Worm (Caenorhabditis elegans): Measurements from ENCODE around the gene C53B4.3.
A peak's percentile ranks its signal among the peaks of the same experiment; 100 is the strongest.

The C53B4.3 gene

ce11 chrIV:8921956-8922355, 51.6 kb downstream of the C53B4.3 start, which contains the start of gene D1046.16 (continued):
- no peak for TF ChIP-seq unc-130 (tag; optimal IDR thresholded peaks at IDR 0.05)
- peak in 1 of 3 experiments; percentile 5 for TF ChIP-seq ceh-82 (tag; optimal IDR thresholded peaks at IDR 0.05)
- no peak for TF ChIP-seq nhr-12 (tag; optimal IDR thresholded peaks at IDR 0.05)
- TF ChIP-seq C04F5.9 (tag; optimal IDR thresholded peaks at IDR 0.05), result no peak
- TF ChIP-seq alr-1 (tag; optimal IDR thresholded peaks at IDR 0.05; ENCODE audit: borderline replicate concordance), result no peak
- TF ChIP-seq unc-30 (tag; optimal IDR thresholded peaks at IDR 0.05), result no peak
- TF ChIP-seq nhr-47 (tag; optimal IDR thresholded peaks at IDR 0.05), result no peak
- no peak for TF ChIP-seq nhr-85 (tag)
- no peak for TF ChIP-seq fkh-4 (tag; optimal IDR thresholded peaks at IDR 0.05; ENCODE audit: borderline replicate concordance)
- no peak for TF ChIP-seq ztf-4 (tag; optimal IDR thresholded peaks at IDR 0.05)
- no peak for TF ChIP-seq fkh-10 (GFP tag; optimal IDR thresholded peaks at IDR 0.05)
- TF ChIP-seq dsc-1 (tag; optimal IDR thresholded peaks at IDR 0.05), result no peak
- TF ChIP-seq tlp-1 (tag; optimal IDR thresholded peaks at IDR 0.05), result no peak
- TF ChIP-seq egl-27 (tag; optimal IDR thresholded peaks at IDR 0.05), result no peak
- no peak for TF ChIP-seq snpc-4 (tag; optimal IDR thresholded peaks at IDR 0.05)
- no peak for TF ChIP-seq vab-15 (tag; optimal IDR thresholded peaks at IDR 0.05)
- no peak for TF ChIP-seq elt-2 (tag; optimal IDR thresholded peaks at IDR 0.05)
- TF ChIP-seq tbx-2 (tag; optimal IDR thresholded peaks at IDR 0.05), result no peak
- TF ChIP-seq mef-2 (tag; optimal IDR thresholded peaks at IDR 0.05), result no peak
- TF ChIP-seq nhr-19 (GFP tag; conservative IDR thresholded peaks at IDR 0.05), result no peak
- TF ChIP-seq mdl-1 (tag; optimal IDR thresholded peaks at IDR 0.05), result peak in 1 of 2 experiments; percentile 7
- TF ChIP-seq lin-39 (tag; optimal IDR thresholded peaks at IDR 0.05), result no peak
- no peak for TF ChIP-seq hlh-4 (tag; optimal IDR thresholded peaks at IDR 0.05)
- TF ChIP-seq hlh-17 (GFP tag; optimal IDR thresholded peaks at IDR 0.05; ENCODE audit: borderline replicate concordance), result no peak
- peak in 1 of 6 experiments; percentile 30 for TF ChIP-seq elt-3 (tag; optimal IDR thresholded peaks at IDR 0.05)
- no peak for TF ChIP-seq skn-1 (tag; optimal IDR thresholded peaks at IDR 0.05)
- no peak for TF ChIP-seq lin-13 (GFP tag; optimal IDR thresholded peaks at IDR 0.05)
- TF ChIP-seq fos-1 (tag; optimal IDR thresholded peaks at IDR 0.05), result no peak
- no peak for TF ChIP-seq lin-15B (tag; optimal IDR thresholded peaks at IDR 0.05)
- peak; percentile 18 for TF ChIP-seq rnt-1 (tag; optimal IDR thresholded peaks at IDR 0.05)
- no peak for TF ChIP-seq hpl-2 (GFP tag; optimal IDR thresholded peaks at IDR 0.05)
- no peak for TF ChIP-seq zip-4 (GFP tag; optimal IDR thresholded peaks at IDR 0.05)
- no peak for TF ChIP-seq unc-98 (GFP tag; IDR thresholded peaks at IDR 0.05)
- TF ChIP-seq nhr-77 (tag; optimal IDR thresholded peaks at IDR 0.05), result no peak
- TF ChIP-seq mep-1 (tag; optimal IDR thresholded peaks at IDR 0.05), result no peak
- TF ChIP-seq dpl-1 (GFP tag; optimal IDR thresholded peaks at IDR 0.05), result peak in 1 of 3 experiments; percentile 17
- no peak for TF ChIP-seq sox-4 (tag; optimal IDR thresholded peaks at IDR 0.05)
- no peak for TF ChIP-seq isw-1 (GFP tag; IDR thresholded peaks at IDR 0.05)
- no peak for TF ChIP-seq sptf-1 (tag; optimal IDR thresholded peaks at IDR 0.05)
- TF ChIP-seq ceh-90 (tag; optimal IDR thresholded peaks at IDR 0.05), result no peak
- no peak for TF ChIP-seq fkh-8 (tag; optimal IDR thresholded peaks at IDR 0.05)
- no peak for TF ChIP-seq pax-3 (tag; optimal IDR thresholded peaks at IDR 0.05)
- TF ChIP-seq swsn-7 (tag; optimal IDR thresholded peaks at IDR 0.05), result peak; percentile 12
- TF ChIP-seq lin-14 (GFP tag; optimal IDR thresholded peaks at IDR 0.05), result peak; percentile 80
- TF ChIP-seq nhr-71 (tag; optimal IDR thresholded peaks at IDR 0.05), result peak; percentile 4
- peak in 1 of 2 experiments; percentile 43 for TF ChIP-seq lsy-2 (tag; optimal IDR thresholded peaks at IDR 0.05)
- TF ChIP-seq ceh-63 (GFP tag; optimal IDR thresholded peaks at IDR 0.05), result no peak
- peak; percentile 70 for TF ChIP-seq snu-23 (GFP tag; optimal IDR thresholded peaks at IDR 0.05)
- no peak for TF ChIP-seq lir-3 (tag; optimal IDR thresholded peaks at IDR 0.05; ENCODE audit: poor library complexity)
- TF ChIP-seq nhr-90 (tag; optimal IDR thresholded peaks at IDR 0.05; ENCODE audit: poor library complexity), result peak; percentile 51

All from whole organism, L1 larva.